Worm (Caenorhabditis elegans) whole organism, L4/young adult: Measurements from ENCODE around the gene scl-19.

ENCODE experiments used
- dao-5 ChIP-seq: sonication (generic microtip); optimal IDR thresholded peaks from 2 replicates; lab custom pipeline; 2016; ENCODE audit warnings: missing genotype, missing genetic modification characterization, moderate library complexity, missing compliant biosample characterization
- him-1 ChIP-seq: sonication (generic microtip); optimal IDR thresholded peaks from 2 replicates; lab custom pipeline; 2016; ENCODE audit warnings: missing genotype, missing genetic modification reagents, missing genetic modification characterization, missing compliant biosample characterization

DNA sequence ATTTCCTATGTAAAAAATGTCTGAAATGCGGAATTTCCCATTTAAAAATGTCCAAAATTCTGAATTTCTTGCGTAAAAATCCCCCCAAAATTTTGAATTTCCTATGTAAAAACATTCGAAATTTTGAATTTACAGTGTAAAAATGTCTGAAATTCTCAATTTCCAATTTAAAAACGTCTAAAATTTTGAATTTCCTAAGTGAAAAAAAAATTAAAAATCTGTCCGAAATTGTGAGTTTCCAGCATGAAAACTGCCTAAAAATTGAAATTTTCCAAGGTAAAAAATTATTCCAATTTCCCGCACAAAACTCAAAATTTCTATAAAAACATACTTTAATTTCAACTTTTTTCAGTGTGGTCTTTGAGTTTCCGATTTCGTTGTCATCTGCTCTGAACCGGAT lies 9.9 kb upstream of the scl-19 start:
- no peak for TF ChIP-seq dao-5
- no peak for TF ChIP-seq him-1 (tag; lab: Kevin White, UChicago)
